Fruit fly (Drosophila melanogaster) whole organism, embryonic: ENCODE data around the gene Mms19.

ENCODE experiments used
- Asciz ChIP-seq: fragments of 200-800 bp; sonication (Bioruptor generic); optimal IDR thresholded peaks from 2 replicates; lab custom pipeline; 2017; ENCODE audit warnings: missing biosample characterization, mild to moderate bottlenecking, missing genetic modification characterization, missing genetic modification reagents
- Awh ChIP-seq: fragments of 200-800 bp; sonication (Bioruptor generic); IDR thresholded peaks from 2 replicates; pipeline ENCODE4, ENCODE4 v1.3.6; 2022; ENCODE audit warnings: missing biosample characterization, missing genetic modification characterization
- CG11504 ChIP-seq: fragments of 200-800 bp; sonication (Bioruptor generic); optimal IDR thresholded peaks from 3 replicates; lab custom pipeline; 2019; ENCODE audit warnings: missing biosample characterization, mild to moderate bottlenecking, missing genetic modification characterization, moderate library complexity
- CG11695 ChIP-seq: fragments of 200-800 bp; sonication (Bioruptor generic); IDR thresholded peaks from 3 replicates; pipeline ENCODE4 v1.3.6; 2022; ENCODE audit warnings: missing biosample characterization, missing genetic modification characterization
- CG13624 ChIP-seq: fragments of 200-800 bp; sonication (Bioruptor generic); optimal IDR thresholded peaks from 2 replicates; lab custom pipeline; 2016; ENCODE audit warnings: missing biosample characterization, missing genetic modification characterization
- CG14441 ChIP-seq: fragments of 200-800 bp; sonication (Bioruptor generic); IDR thresholded peaks from 2 replicates; pipeline ENCODE4 v1.3.6; 2022; ENCODE audit warnings: missing biosample characterization, missing genetic modification characterization
- CG14965 ChIP-seq: fragments of 200-800 bp; sonication (Bioruptor generic); optimal IDR thresholded peaks from 2 replicates; lab custom pipeline; 2016; ENCODE audit warnings: missing biosample characterization, missing genetic modification characterization, borderline replicate concordance
- CG17802 ChIP-seq: fragments of 200-800 bp; sonication (Bioruptor generic); optimal IDR thresholded peaks from 2 replicates; lab custom pipeline; 2018; ENCODE audit warnings: missing biosample characterization, mild to moderate bottlenecking, missing genetic modification characterization, moderate library complexity
- CG18764 ChIP-seq: fragments of 200-800 bp; sonication (Bioruptor generic); optimal IDR thresholded peaks from 3 replicates; lab custom pipeline; 2016; ENCODE audit warnings: missing biosample characterization, missing genetic modification characterization
- CG2202 ChIP-seq: fragments of 200-800 bp; sonication (Bioruptor generic); optimal IDR thresholded peaks from 2 replicates; lab custom pipeline; 2018; ENCODE audit warnings: missing biosample characterization, mild to moderate bottlenecking, missing genetic modification characterization
- CG2712 ChIP-seq: fragments of 200-800 bp; optimal IDR thresholded peaks from 3 replicates; lab custom pipeline; 2019; ENCODE audit warnings: missing biosample characterization, mild to moderate bottlenecking, missing genetic modification characterization, moderate library complexity
- CG2889 ChIP-seq: fragments of 200-800 bp; sonication (Bioruptor generic); IDR thresholded peaks from 3 replicates; pipeline ENCODE4 v1.3.6; 2022; ENCODE audit warnings: missing biosample characterization, missing genetic modification characterization
- CG33213 ChIP-seq: fragments of 200-800 bp; sonication (Bioruptor generic); optimal IDR thresholded peaks from 3 replicates; lab custom pipeline; 2016; ENCODE audit warnings: missing biosample characterization, missing genetic modification characterization
- CG4282 ChIP-seq: fragments of 200-800 bp; sonication (Bioruptor generic); optimal IDR thresholded peaks from 2 replicates; lab custom pipeline; 2016; ENCODE audit warnings: missing biosample characterization, missing genetic modification characterization
- CG4424 ChIP-seq: fragments of 200-800 bp; sonication (Bioruptor generic); optimal IDR thresholded peaks from 3 replicates; lab custom pipeline; 2016; ENCODE audit warnings: missing biosample characterization, missing genetic modification characterization
- CG8924 ChIP-seq: fragments of 200-800 bp; optimal IDR thresholded peaks from 3 replicates; lab custom pipeline; 2019; ENCODE audit warnings: missing biosample characterization, mild to moderate bottlenecking, missing genetic modification characterization, moderate library complexity
- CG9437 ChIP-seq: fragments of 200-800 bp; sonication (Bioruptor generic); optimal IDR thresholded peaks from 2 replicates; lab custom pipeline; 2018; ENCODE audit warnings: missing biosample characterization, mild to moderate bottlenecking, missing genetic modification characterization
- Camta ChIP-seq: fragments of 200-800 bp; sonication (Bioruptor generic); optimal IDR thresholded peaks from 2 replicates; lab custom pipeline; 2016; ENCODE audit warnings: missing biosample characterization, missing genetic modification characterization
- D19A ChIP-seq: fragments of 200-800 bp; optimal IDR thresholded peaks from 3 replicates; lab custom pipeline; 2019; ENCODE audit warnings: missing biosample characterization, mild to moderate bottlenecking, missing genetic modification characterization, moderate library complexity
- Dad ChIP-seq: fragments of 200-800 bp; sonication (Bioruptor generic); optimal IDR thresholded peaks from 3 replicates; lab custom pipeline; 2016; ENCODE audit warnings: missing biosample characterization, missing genetic modification characterization
- Dip2 ChIP-seq: fragments of 200-800 bp; sonication (Bioruptor generic); IDR thresholded peaks from 2 replicates; pipeline ENCODE4 v1.3.6; 2022; ENCODE audit warnings: missing biosample characterization, missing genetic modification characterization
- Dp ChIP-seq: fragments of 200-800 bp; sonication (Bioruptor generic); optimal IDR thresholded peaks from 2 replicates; lab custom pipeline; 2018; ENCODE audit warnings: missing biosample characterization, mild to moderate bottlenecking, missing genetic modification characterization, moderate library complexity
- E2f2 ChIP-seq: fragments of 200-800 bp; sonication (Bioruptor generic); IDR thresholded peaks from 2 replicates; pipeline ENCODE4 v1.3.6; 2022; ENCODE audit warnings: missing biosample characterization, missing genetic modification characterization
- ERR ChIP-seq: fragments of 200-800 bp; sonication (Bioruptor generic); optimal IDR thresholded peaks from 2 replicates; lab custom pipeline; 2016; ENCODE audit warnings: missing biosample characterization, missing genetic modification characterization
- Ets65A ChIP-seq: fragments of 200-800 bp; sonication (Bioruptor generic); peaks from one replicate; lab custom pipeline; 2016; ENCODE audit warnings: missing biosample characterization, missing genetic modification characterization
- HLH3B ChIP-seq: fragments of 200-800 bp; sonication (Bioruptor generic); IDR thresholded peaks from 2 replicates; pipeline ENCODE4 v1.3.6; 2022; ENCODE audit warnings: missing biosample characterization, missing genetic modification characterization
- Hr3 ChIP-seq: fragments of 200-800 bp; sonication (Bioruptor generic); optimal IDR thresholded peaks from 3 replicates; lab custom pipeline; 2016; ENCODE audit warnings: missing biosample characterization, missing genetic modification characterization
- Lhr ChIP-seq: fragments of 200-800 bp; sonication (Bioruptor generic); optimal IDR thresholded peaks from 3 replicates; lab custom pipeline; 2017; ENCODE audit warnings: mild to moderate bottlenecking, missing biosample characterization, missing genetic modification reagents, missing genetic modification characterization
- MTF-1 ChIP-seq: fragments of 200-800 bp; sonication (Bioruptor generic); optimal IDR thresholded peaks from 2 replicates; lab custom pipeline; 2018; ENCODE audit warnings: missing biosample characterization, mild to moderate bottlenecking, missing genetic modification characterization, borderline replicate concordance
- Med ChIP-seq: fragments of 200-800 bp; sonication (Bioruptor generic); peaks from one replicate; lab custom pipeline; 2016; ENCODE audit warnings: missing biosample characterization, missing genetic modification characterization, mild to moderate bottlenecking, inconsistent platforms, moderate library complexity
- Oli ChIP-seq: fragments of 200-800 bp; sonication (Bioruptor generic); optimal IDR thresholded peaks from 2 replicates; lab custom pipeline; 2018; ENCODE audit warnings: missing biosample characterization, mild to moderate bottlenecking, missing genetic modification characterization, moderate library complexity
- Pdp1 ChIP-seq, 2 experiments: fragments of 200-800 bp; sonication (Bioruptor generic); optimal IDR thresholded peaks; 3 replicates each; lab custom pipeline; 2016; ENCODE audit warnings: missing biosample characterization in 2 of 2, missing genetic modification characterization in 2 of 2, mild to moderate bottlenecking in 1 of 2, moderate library complexity in 1 of 2
- Ptx1 ChIP-seq: fragments of 200-800 bp; sonication (Bioruptor generic); IDR thresholded peaks from 2 replicates; pipeline ENCODE4 v1.3.6; 2022; ENCODE audit warnings: missing biosample characterization, missing genetic modification characterization
- az2 ChIP-seq: fragments of 200-800 bp; sonication (Bioruptor generic); optimal IDR thresholded peaks from 3 replicates; lab custom pipeline; 2016; ENCODE audit warnings: missing biosample characterization, missing genetic modification characterization
- dan ChIP-seq: fragments of 200-800 bp; sonication (Bioruptor generic); IDR thresholded peaks from 2 replicates; pipeline ENCODE4 v1.3.6; 2022; ENCODE audit warnings: missing biosample characterization, missing genetic modification characterization
- dati ChIP-seq: fragments of 200-800 bp; sonication (Bioruptor generic); IDR thresholded peaks from 2 replicates; pipeline ENCODE4 v1.3.6; 2022; ENCODE audit warnings: missing biosample characterization, missing genetic modification characterization
- ems ChIP-seq: fragments of 200-800 bp; sonication (Bioruptor generic); optimal IDR thresholded peaks from 3 replicates; lab custom pipeline; 2016; ENCODE audit warnings: missing biosample characterization, missing genetic modification characterization
- jigr1 ChIP-seq: fragments of 200-800 bp; sonication (Bioruptor generic); IDR thresholded peaks from 3 replicates; pipeline ENCODE4 v1.3.6; 2022; ENCODE audit warnings: missing biosample characterization, missing genetic modification characterization
- luna ChIP-seq: fragments of 200-800 bp; sonication (Bioruptor generic); optimal IDR thresholded peaks from 2 replicates; lab custom pipeline; 2016; ENCODE audit warnings: missing biosample characterization, missing genetic modification characterization
- mam ChIP-seq: fragments of 200-800 bp; sonication (Bioruptor generic); optimal IDR thresholded peaks from 3 replicates; lab custom pipeline; 2016; ENCODE audit warnings: missing biosample characterization, missing genetic modification characterization
- mirr ChIP-seq: fragments of 200-800 bp; sonication (Bioruptor generic); optimal IDR thresholded peaks from 3 replicates; lab custom pipeline; 2018; ENCODE audit warnings: missing biosample characterization, mild to moderate bottlenecking, missing genetic modification characterization
- org-1 ChIP-seq: fragments of 200-800 bp; sonication (Bioruptor generic); optimal IDR thresholded peaks from 2 replicates; lab custom pipeline; 2017; ENCODE audit warnings: missing biosample characterization, missing genetic modification characterization
- pb ChIP-seq: fragments of 200-800 bp; sonication (Bioruptor generic); optimal IDR thresholded peaks from 3 replicates; lab custom pipeline; 2016; ENCODE audit warnings: missing biosample characterization, missing genetic modification characterization
- phol ChIP-seq: fragments of 200-800 bp; sonication (Bioruptor generic); optimal IDR thresholded peaks from 3 replicates; lab custom pipeline; 2018; ENCODE audit warnings: missing biosample characterization, mild to moderate bottlenecking, missing genetic modification characterization, moderate library complexity
- run ChIP-seq: fragments of 200-800 bp; sonication (Bioruptor generic); optimal IDR thresholded peaks from 3 replicates; lab custom pipeline; 2018; ENCODE audit warnings: missing biosample characterization, mild to moderate bottlenecking, missing genetic modification characterization
- sd ChIP-seq: fragments of 200-800 bp; sonication (Bioruptor generic); optimal IDR thresholded peaks from 3 replicates; lab custom pipeline; 2018; ENCODE audit warnings: missing biosample characterization, mild to moderate bottlenecking, missing genetic modification characterization, moderate library complexity
- sima ChIP-seq: fragments of 200-800 bp; sonication (Bioruptor generic); optimal IDR thresholded peaks from 2 replicates; lab custom pipeline; 2016; ENCODE audit warnings: missing biosample characterization, missing genetic modification characterization
- stwl ChIP-seq: fragments of 200-800 bp; sonication (Bioruptor generic); optimal IDR thresholded peaks from 3 replicates; lab custom pipeline; 2018; ENCODE audit warnings: missing biosample characterization, mild to moderate bottlenecking, missing genetic modification characterization, moderate library complexity
- toy ChIP-seq: fragments of 200-800 bp; sonication (Bioruptor generic); IDR thresholded peaks from 2 replicates; pipeline ENCODE4 v1.3.6; 2022; ENCODE audit warnings: missing biosample characterization, missing genetic modification characterization
- twi ChIP-seq: fragments of 200-800 bp; optimal IDR thresholded peaks from 2 replicates; lab custom pipeline; 2019; ENCODE audit warnings: missing biosample characterization, mild to moderate bottlenecking, missing genetic modification characterization, moderate library complexity
- usp ChIP-seq: fragments of >200 bp; optimal IDR thresholded peaks from 2 replicates; lab custom pipeline; 2017; ENCODE audit warnings: missing biosample characterization, missing genetic modification characterization
- wdn ChIP-seq: fragments of 200-800 bp; sonication (Bioruptor generic); IDR thresholded peaks from 2 replicates; pipeline ENCODE4 v1.3.6; 2022; ENCODE audit warnings: missing biosample characterization, missing genetic modification characterization

Gene Mms19

DNA sequence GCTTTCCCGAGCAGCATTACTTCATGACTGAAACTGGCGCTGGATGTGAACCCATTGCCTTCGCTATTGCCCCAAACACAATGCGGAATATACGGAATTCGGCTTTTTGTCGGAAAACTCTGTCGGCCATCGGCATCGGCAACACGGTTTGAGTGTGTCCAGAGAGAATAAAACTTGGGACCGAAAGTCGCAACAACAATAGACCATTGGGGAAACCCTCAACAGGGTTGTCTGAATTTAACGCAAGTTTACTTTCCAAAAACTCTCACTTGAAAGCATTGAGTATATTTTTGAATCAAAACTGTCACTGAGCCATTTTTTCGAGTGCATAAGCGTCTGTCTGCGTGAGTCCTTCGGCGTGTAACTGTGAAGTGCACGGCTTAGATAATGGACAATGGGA is 34.0 kb upstream of the Mms19 start (continued):
- TF ChIP-seq pb (GFP tag; lab: Kevin White, UChicago), result no peak
- TF ChIP-seq stwl (tag; lab: Kevin White, UChicago), result no peak
- peak; percentile 27 for TF ChIP-seq luna (GFP tag; lab: Kevin White, UChicago)
- no peak for TF ChIP-seq Dip2 (GFP tag; lab: Robert Waterston, UW)
- TF ChIP-seq MTF-1 (GFP tag; lab: Kevin White, UChicago), result no peak
- no peak for TF ChIP-seq Lhr (GFP tag; lab: Kevin White, UChicago)
- TF ChIP-seq CG17802, result no peak
- TF ChIP-seq CG2889 (GFP tag; lab: Robert Waterston, UW), result no peak
- TF ChIP-seq CG13624 (GFP tag; lab: Kevin White, UChicago), result peak; percentile 53
- peak; percentile 23 for TF ChIP-seq CG4424 (GFP tag; lab: Kevin White, UChicago)
- TF ChIP-seq phol (tag; lab: Kevin White, UChicago), result peak; percentile 20
- TF ChIP-seq dan, result no peak
- TF ChIP-seq wdn (GFP tag; lab: Robert Waterston, UW), result 0 out of 2 replicates have a peak, but pooled peaks have one; percentile 36
- peak; percentile 70 for TF ChIP-seq org-1
- TF ChIP-seq E2f2 (GFP tag; lab: Robert Waterston, UW), result peak; percentile 21; the same call in 1 of the 2 replicates
- peak; percentile 55; the same call in 1 of the 2 replicates for TF ChIP-seq Ptx1 (GFP tag; lab: Robert Waterston, UW)
- no peak for TF ChIP-seq CG4282 (GFP tag; lab: Kevin White, UChicago)
- TF ChIP-seq Awh, result no peak
- TF ChIP-seq CG14965 (GFP tag; lab: Kevin White, UChicago), result no peak
- no peak for TF ChIP-seq CG2202
- peak; percentile 51; the same call in 1 of the 2 replicates for TF ChIP-seq HLH3B (GFP tag; lab: Robert Waterston, UW)
- TF ChIP-seq Pdp1 (GFP tag; optimal IDR thresholded peaks at IDR 0.05; lab: Kevin White, UChicago), result peak in 1 of 2 experiments; percentile 45
- peak; percentile 36 for TF ChIP-seq Oli (tag; lab: Kevin White, UChicago)
- TF ChIP-seq CG11695 (GFP tag; lab: Robert Waterston, UW), result peak; percentile 64; the same call in 1 of the 3 replicates
- no peak for TF ChIP-seq jigr1 (GFP tag; lab: Robert Waterston, UW)
- TF ChIP-seq usp (GFP tag; lab: Kevin White, UChicago), result no peak
- no peak for TF ChIP-seq CG9437 (GFP tag; lab: Kevin White, UChicago)
- no peak for TF ChIP-seq Dp (GFP tag; lab: Kevin White, UChicago)
- peak; percentile 12 for TF ChIP-seq D19A
- peak; percentile 90 for TF ChIP-seq Med (GFP tag; lab: Kevin White, UChicago)
- TF ChIP-seq CG8924 (tag; lab: Kevin White, UChicago), result peak; percentile 56
- TF ChIP-seq sd (tag; lab: Kevin White, UChicago), result peak; percentile 16
- no peak for TF ChIP-seq twi
- TF ChIP-seq CG11504 (tag; lab: Kevin White, UChicago), result peak; percentile 67
- no peak for TF ChIP-seq mirr (GFP tag; lab: Kevin White, UChicago)
- no peak for TF ChIP-seq Camta (GFP tag; lab: Kevin White, UChicago)
- peak; percentile 33 for TF ChIP-seq ERR (GFP tag; lab: Kevin White, UChicago)
- no peak for TF ChIP-seq dati (GFP tag; lab: Robert Waterston, UW)
- TF ChIP-seq toy (GFP tag; lab: Robert Waterston, UW), result no peak
- TF ChIP-seq Ets65A (GFP tag; lab: Kevin White, UChicago), result peak; percentile 71
- TF ChIP-seq sima (GFP tag; lab: Kevin White, UChicago), result peak; percentile 19
- TF ChIP-seq CG33213 (GFP tag; lab: Kevin White, UChicago), result no peak
- TF ChIP-seq CG2712 (tag; lab: Kevin White, UChicago), result peak; percentile 9
- TF ChIP-seq mam (GFP tag; lab: Kevin White, UChicago), result peak; percentile 82
- TF ChIP-seq CG18764, result no peak
- TF ChIP-seq Hr3 (GFP tag; lab: Kevin White, UChicago), result peak; percentile 5
- TF ChIP-seq ems, result peak; percentile 42
- TF ChIP-seq Dad, result peak; percentile 6
- no peak for TF ChIP-seq Asciz (GFP tag; lab: Kevin White, UChicago)
- peak; percentile 56; the same call in 1 of the 2 replicates for TF ChIP-seq CG14441 (GFP tag; lab: Robert Waterston, UW)
- TF ChIP-seq run (tag; lab: Kevin White, UChicago), result no peak
- TF ChIP-seq az2, result peak; percentile 10
